Fruit fly (Drosophila melanogaster) whole organism, pupa: ENCODE data around the gene CG7685.

Experiments
- CG12605 ChIP-seq: fragments of 200-800 bp; sonication (Bioruptor generic); IDR thresholded peaks from 2 replicates; pipeline ENCODE4 v1.3.6; 2022; ENCODE audit warnings: missing biosample characterization, missing genetic modification characterization
- CG13204 ChIP-seq: fragments of 200-800 bp; sonication (Bioruptor generic); optimal IDR thresholded peaks from 2 replicates; lab custom pipeline; 2018; ENCODE audit warnings: missing biosample characterization, mild to moderate bottlenecking, missing genetic modification characterization, moderate library complexity
- CG34367 ChIP-seq: fragments of 200-800 bp; sonication (Bioruptor generic); optimal IDR thresholded peaks from 2 replicates; lab custom pipeline; 2018; ENCODE audit warnings: missing biosample characterization, mild to moderate bottlenecking, missing genetic modification characterization
- CG4496 ChIP-seq: fragments of 200-800 bp; sonication (Bioruptor generic); IDR thresholded peaks from 3 replicates; pipeline ENCODE4 v1.3.6; 2022; ENCODE audit warnings: missing biosample characterization, missing genetic modification characterization
- EcR ChIP-seq: fragments of 200-800 bp; sonication (Bioruptor generic); optimal IDR thresholded peaks from 3 replicates; lab custom pipeline; 2019; ENCODE audit warnings: missing biosample characterization, missing genetic modification characterization, mild to moderate bottlenecking, moderate library complexity, missing genetic modification reagents
- Ets98B ChIP-seq: fragments of 200-800 bp; sonication (Bioruptor generic); IDR thresholded peaks from 2 replicates; pipeline ENCODE4 v1.3.6; 2022; ENCODE audit warnings: missing biosample characterization, missing genetic modification characterization
- fd96Ca ChIP-seq: fragments of 200-800 bp; sonication (Bioruptor generic); IDR thresholded peaks from 3 replicates; pipeline ENCODE4 v1.3.6; 2022; ENCODE audit warnings: missing biosample characterization, missing genetic modification characterization
- rn ChIP-seq: fragments of 200-800 bp; sonication (Bioruptor generic); IDR thresholded peaks from 2 replicates; pipeline ENCODE4 v1.3.6; 2022; ENCODE audit warnings: missing biosample characterization, missing genetic modification characterization

DNA sequence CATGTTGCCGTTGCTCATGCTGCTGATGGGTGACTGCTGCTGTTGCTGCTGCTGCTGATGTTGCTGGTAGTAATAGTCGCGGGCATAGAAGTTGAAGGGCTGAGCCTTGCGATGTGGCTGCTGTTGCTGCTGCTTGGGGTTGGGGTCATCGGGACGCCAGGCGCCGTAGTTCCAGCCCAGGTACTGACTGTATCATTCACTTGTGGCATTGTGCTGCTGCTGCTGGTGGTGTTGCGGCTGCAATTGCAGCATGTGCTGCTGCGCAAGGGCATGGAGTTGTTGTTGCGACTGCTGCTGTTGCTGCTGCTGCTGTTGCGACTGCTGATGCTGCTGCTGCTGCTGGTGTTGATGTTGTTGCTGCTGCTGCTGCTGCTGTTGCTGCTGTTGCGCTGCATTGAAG, 17.7 kb downstream of the CG7685 start:
- no peak for TF ChIP-seq EcR (GFP tag; lab: Kevin White, UChicago)
- no peak for TF ChIP-seq rn (GFP tag; lab: Robert Waterston, UW)
- no peak for TF ChIP-seq Ets98B (GFP tag; lab: Robert Waterston, UW)
- no peak for TF ChIP-seq CG34367 (tag; lab: Kevin White, UChicago)
- TF ChIP-seq CG4496 (GFP tag; lab: Robert Waterston, UW), result no peak
- TF ChIP-seq CG12605 (GFP tag; lab: Robert Waterston, UW), result no peak
- TF ChIP-seq fd96Ca (GFP tag; lab: Robert Waterston, UW), result no peak
- TF ChIP-seq CG13204 (GFP tag; lab: Kevin White, UChicago), result no peak
